Worm (Caenorhabditis elegans) whole organism, L2 larva: ENCODE results near the gene B0361.14.

ENCODE experiments used
- C34F6.9 ChIP-seq: fragments of 150-350 bp; optimal IDR thresholded peaks from 2 replicates; lab custom pipeline; 2014; ENCODE audit warnings: missing biosample characterization, missing genetic modification characterization
- Y55F3AM.14 ChIP-seq: fragments of 200-800 bp; sonication (Bioruptor generic); optimal IDR thresholded peaks from 2 replicates; lab custom pipeline; 2018; ENCODE audit warnings: mild to moderate bottlenecking, missing genetic modification characterization, missing compliant biosample characterization
- alr-1 ChIP-seq: fragments of 150-350 bp; optimal IDR thresholded peaks from 2 replicates; lab custom pipeline; 2014; ENCODE audit warnings: missing biosample characterization, missing genetic modification characterization
- aly-2 ChIP-seq: fragments of 150-350 bp; optimal IDR thresholded peaks from 2 replicates; lab custom pipeline; 2014; ENCODE audit warnings: missing biosample characterization, missing genetic modification characterization
- ama-1 ChIP-seq: fragments of 150-350 bp; optimal IDR thresholded peaks from 2 replicates; lab custom pipeline; 2018; ENCODE audit warnings: inconsistent platforms
- blmp-1 ChIP-seq: sonication (generic microtip); optimal IDR thresholded peaks from 2 replicates; lab custom pipeline; 2017; ENCODE audit warnings: missing genetic modification characterization, mild to moderate bottlenecking, missing compliant biosample characterization, antibody characterized with exemption, moderate library complexity; ENCODE audit not compliant: insufficient read depth
- ceh-16 ChIP-seq: fragments of 150-350 bp; optimal IDR thresholded peaks from 2 replicates; lab custom pipeline; 2014; ENCODE audit warnings: missing biosample characterization, missing genetic modification characterization
- ceh-82 ChIP-seq: fragments of 150-350 bp; optimal IDR thresholded peaks from 2 replicates; lab custom pipeline; 2014; ENCODE audit warnings: missing biosample characterization, missing genetic modification characterization
- dmd-4 ChIP-seq: sonication (generic microtip); optimal IDR thresholded peaks from 2 replicates; lab custom pipeline; 2017; ENCODE audit warnings: missing biosample characterization, missing genetic modification characterization
- egl-27 ChIP-seq: sonication (generic microtip); optimal IDR thresholded peaks from 3 replicates; lab custom pipeline; 2017; ENCODE audit warnings: missing biosample characterization, missing genetic modification reagents, missing genetic modification characterization
- elt-3 ChIP-seq: sonication (generic microtip); optimal IDR thresholded peaks from 2 replicates; lab custom pipeline; 2017; ENCODE audit warnings: missing biosample characterization, missing genetic modification characterization
- fos-1 ChIP-seq: fragments of 150-350 bp; optimal IDR thresholded peaks from 2 replicates; lab custom pipeline; 2014; ENCODE audit warnings: missing biosample characterization, missing genetic modification characterization
- gmeb-1 ChIP-seq: fragments of 150-350 bp; optimal IDR thresholded peaks from 2 replicates; lab custom pipeline; 2014; ENCODE audit warnings: missing biosample characterization, missing genetic modification characterization
- lin-39 ChIP-seq: fragments of 150-350 bp; optimal IDR thresholded peaks from 2 replicates; lab custom pipeline; 2014; ENCODE audit warnings: missing biosample characterization, missing genetic modification reagents, missing genetic modification characterization
- lsy-2 ChIP-seq, 2 experiments: fragments of 150-350 bp in 1 of 2; sonication (generic microtip) in 1 of 2; optimal IDR thresholded peaks; 2 replicates each; lab custom pipeline; 2014 to 2017; ENCODE audit warnings: missing biosample characterization in 2 of 2, missing genetic modification characterization in 2 of 2
- mbf-1 ChIP-seq: sonication (generic microtip); optimal IDR thresholded peaks from 2 replicates; lab custom pipeline; 2017; ENCODE audit warnings: missing biosample characterization, missing genetic modification characterization
- mdl-1 ChIP-seq, 2 experiments: fragments of 150-350 bp in 1 of 2; sonication (generic microtip) in 1 of 2; optimal IDR thresholded peaks; 2 replicates each; lab custom pipeline; 2017; ENCODE audit warnings: missing biosample characterization in 2 of 2, missing genetic modification characterization in 2 of 2
- nhr-11 ChIP-seq: fragments of 150-350 bp; optimal IDR thresholded peaks from 2 replicates; lab custom pipeline; 2014; ENCODE audit warnings: missing biosample characterization, missing genetic modification characterization
- nhr-129 ChIP-seq: fragments of 150-350 bp; optimal IDR thresholded peaks from 2 replicates; lab custom pipeline; 2014; ENCODE audit warnings: missing biosample characterization, missing genetic modification characterization
- nhr-21 ChIP-seq: fragments of 150-350 bp; optimal IDR thresholded peaks from 2 replicates; lab custom pipeline; 2014; ENCODE audit warnings: missing biosample characterization, missing genetic modification characterization
- nhr-23 ChIP-seq: fragments of 150-350 bp; optimal IDR thresholded peaks from 2 replicates; lab custom pipeline; 2014; ENCODE audit warnings: missing biosample characterization, missing genetic modification reagents, missing genetic modification characterization
- nhr-237 ChIP-seq: fragments of 150-350 bp; optimal IDR thresholded peaks from 2 replicates; lab custom pipeline; 2014; ENCODE audit warnings: missing biosample characterization, missing genetic modification characterization
- nhr-25 ChIP-seq: fragments of 150-350 bp; sonication (generic microtip); optimal IDR thresholded peaks from 3 replicates; lab custom pipeline; 2014; ENCODE audit warnings: missing biosample characterization, missing genetic modification characterization
- nhr-6 ChIP-seq: fragments of 150-350 bp; optimal IDR thresholded peaks from 2 replicates; lab custom pipeline; 2014; ENCODE audit warnings: missing biosample characterization, missing genetic modification characterization
- nhr-77 ChIP-seq: fragments of 150-350 bp; optimal IDR thresholded peaks from 2 replicates; lab custom pipeline; 2014; ENCODE audit warnings: missing biosample characterization, missing genetic modification characterization
- peb-1 ChIP-seq: fragments of 150-350 bp; optimal IDR thresholded peaks from 2 replicates; lab custom pipeline; 2014; ENCODE audit warnings: missing biosample characterization, missing genetic modification characterization
- skn-1 ChIP-seq: sonication (generic microtip); optimal IDR thresholded peaks from 2 replicates; lab custom pipeline; 2017; ENCODE audit warnings: missing biosample characterization, missing genetic modification characterization
- sma-9 ChIP-seq, 2 experiments: fragments of 150-350 bp in 1 of 2; sonication (generic microtip) in 1 of 2; optimal IDR thresholded peaks; 2 replicates each; lab custom pipeline; 2014 to 2016; ENCODE audit warnings: missing genetic modification characterization in 2 of 2, mild to moderate bottlenecking in 1 of 2, missing biosample characterization in 1 of 2, missing compliant biosample characterization in 1 of 2, missing genetic modification reagents in 1 of 2, moderate library complexity in 1 of 2
- unc-55 ChIP-seq: fragments of 150-350 bp; sonication (generic microtip); optimal IDR thresholded peaks from 3 replicates; lab custom pipeline; 2014; ENCODE audit warnings: missing biosample characterization, missing genetic modification reagents, missing genetic modification characterization
- unc-62 ChIP-seq: fragments of 150-350 bp; optimal IDR thresholded peaks from 2 replicates; lab custom pipeline; 2014; ENCODE audit warnings: missing biosample characterization, missing genetic modification reagents, missing genetic modification characterization
- ztf-1 ChIP-seq: fragments of 200-800 bp; sonication (Bioruptor generic); conservative IDR thresholded peaks from 2 replicates; pipeline ENCODE4 v1.3.6; 2022; ENCODE audit warnings: missing genetic modification characterization, missing compliant biosample characterization
- ztf-4 ChIP-seq: fragments of 150-350 bp; optimal IDR thresholded peaks from 2 replicates; lab custom pipeline; 2014; ENCODE audit warnings: missing biosample characterization, missing genetic modification characterization

Gene B0361.14

DNA sequence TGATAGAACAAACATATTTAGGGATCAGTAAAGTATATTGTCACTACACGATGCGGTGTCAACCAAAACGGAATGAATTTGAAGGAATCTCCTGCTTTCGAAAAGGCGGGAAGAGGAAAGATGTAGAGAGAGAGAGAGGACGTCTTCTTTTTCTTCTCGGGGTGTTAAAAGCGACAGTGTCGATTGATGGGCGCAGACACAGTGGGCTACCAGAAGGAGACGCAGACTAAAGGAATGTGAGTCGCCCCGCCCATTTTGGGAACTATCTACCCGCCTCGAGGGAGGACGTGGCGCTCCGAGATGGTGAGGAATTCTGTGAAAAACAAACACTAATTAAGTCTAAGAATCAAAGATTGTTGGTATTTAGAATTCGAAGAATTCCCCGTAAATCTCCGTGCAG is at the start of gene B0361.14, which contains the start of gene B0361.9:
TSS of gene B0361.14 (minus strand) at position 66 of the 400 bp plus-strand sequence.
TSS of gene B0361.9 (minus strand) at position 166 of the 400 bp plus-strand sequence.
- TF ChIP-seq mdl-1 (tag; optimal IDR thresholded peaks at IDR 0.05; lab: Kevin White, UChicago) (peak in 1 of 2 experiments; percentile 17), dmd-4 (tag; lab: Kevin White, UChicago) (no peak), sma-9 (GFP tag; optimal IDR thresholded peaks at IDR 0.05; lab: Kevin White, UChicago) (peak; percentile 37), sma-9 (tag; optimal IDR thresholded peaks at IDR 0.05; lab: Kevin White, UChicago) (no peak), blmp-1 (peak; percentile 45), ama-1 (lab: Kevin White, UChicago) (peak; percentile 41), nhr-25 (tag; lab: Kevin White, UChicago) (peak; percentile 55), gmeb-1 (tag; lab: Kevin White, UChicago) (no peak), fos-1 (tag; lab: Kevin White, UChicago) (peak; percentile 14), ceh-16 (tag; lab: Kevin White, UChicago) (peak; percentile 61)

DNA sequence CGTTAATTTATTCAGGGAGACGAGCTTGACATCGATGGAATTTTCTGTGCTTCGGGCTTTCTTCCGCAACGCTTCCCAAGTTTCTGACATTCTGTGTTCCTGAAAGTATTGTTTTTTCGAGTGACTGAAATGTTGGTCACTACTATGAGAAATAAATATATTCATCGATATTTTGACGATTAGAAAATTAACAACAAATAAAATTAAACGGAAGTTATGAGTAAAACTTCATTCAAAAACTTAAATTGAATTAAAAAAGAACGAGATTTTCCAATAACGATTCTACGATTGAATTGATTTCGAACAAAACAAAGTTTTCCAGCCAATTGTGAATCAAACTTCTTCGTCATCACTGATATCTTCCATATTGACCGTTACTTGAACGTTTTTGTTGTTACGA is 49.7 kb upstream of the B0361.14 start, which contains the start of gene gos-28:
TSS of gene gos-28 (minus strand) at position 101 of the 400 bp plus-strand sequence.
- TF ChIP-seq peb-1: no peak

DNA sequence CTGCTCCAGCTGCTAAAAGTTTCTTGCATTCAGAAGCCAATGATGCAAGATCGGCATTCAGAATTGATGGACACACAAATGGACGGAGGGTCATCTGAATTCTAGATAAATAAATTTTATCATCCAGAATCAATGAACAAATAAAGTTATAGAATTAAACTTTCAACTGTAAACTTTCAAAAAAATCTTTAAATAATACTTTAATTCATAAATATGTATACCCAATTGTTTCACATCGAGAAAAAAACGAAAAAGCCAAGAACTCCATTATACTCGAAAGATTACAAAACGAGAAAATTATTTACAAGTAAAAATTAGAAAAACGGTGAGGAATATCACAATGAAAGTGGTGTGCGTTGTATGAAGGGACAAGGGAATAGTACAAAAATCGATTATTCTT is 47.7 kb upstream of the B0361.14 start, which contains the start of gene F08F8.7:
TSS of gene F08F8.7 (minus strand) at position 101 of the 400 bp plus-strand sequence.
- TF ChIP-seq gmeb-1 (tag; lab: Kevin White, UChicago): no peak
- TF ChIP-seq, all 48 proteins: peak for 0

DNA sequence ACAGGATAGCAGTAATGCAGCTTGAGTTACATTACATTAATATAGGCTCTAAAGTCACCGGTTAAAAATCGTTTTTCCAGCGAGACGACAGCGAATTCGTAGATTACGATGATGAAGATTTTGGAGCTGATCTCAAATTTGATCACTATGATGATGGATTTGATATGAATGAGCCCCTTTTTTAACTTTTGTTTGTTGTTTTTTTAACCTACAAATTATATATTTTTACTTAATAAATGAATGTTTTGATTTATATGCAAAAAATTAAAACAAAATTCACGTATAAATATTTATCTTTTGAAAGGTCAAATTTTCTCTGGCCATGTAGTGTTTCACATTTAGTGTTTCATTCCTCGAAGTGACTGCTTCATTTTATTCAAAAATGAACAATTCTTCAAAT is 44.1 kb upstream of the B0361.14 start, which contains the start of gene F08F8.6:
TSS of gene F08F8.6 (plus strand) at position 301 of the 400 bp plus-strand sequence.
- TF ChIP-seq ztf-4 (tag; lab: Kevin White, UChicago) (no peak), dmd-4 (tag; lab: Kevin White, UChicago) (no peak), ztf-1 (GFP tag; lab: Robert Waterston, UW) (no peak), skn-1 (tag; lab: Kevin White, UChicago) (no peak), ceh-16 (tag; lab: Kevin White, UChicago) (no peak), nhr-23 (no peak), ceh-82 (tag; lab: Kevin White, UChicago) (no peak)

DNA sequence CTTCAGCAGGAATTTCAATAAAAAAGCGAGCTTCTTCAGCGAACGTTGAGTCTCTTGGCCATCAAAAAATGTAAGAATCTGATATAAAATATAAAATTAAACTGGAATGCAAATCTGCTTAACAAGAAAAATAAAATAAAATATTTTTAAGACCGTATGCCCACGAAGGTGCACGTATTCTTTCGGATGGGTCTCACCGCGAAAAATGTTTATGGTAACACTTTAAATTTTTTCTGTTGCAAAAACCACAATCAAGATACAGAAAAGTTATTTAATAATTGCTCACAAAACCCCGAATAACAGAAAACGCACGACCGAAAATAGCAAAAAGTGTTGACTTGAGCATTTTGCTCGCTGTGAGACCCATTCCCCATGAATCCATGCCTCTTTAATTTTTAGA is 39.8 kb upstream of the B0361.14 start:
- no peak for TF ChIP-seq nhr-11 (tag; lab: Kevin White, UChicago)
- no peak for TF ChIP-seq gmeb-1 (tag; lab: Kevin White, UChicago)
- TF ChIP-seq nhr-129: no peak
- TF ChIP-seq mbf-1 (tag; lab: Kevin White, UChicago): no peak
- TF ChIP-seq blmp-1: no peak
- TF ChIP-seq sma-9 (GFP tag; optimal IDR thresholded peaks at IDR 0.05; lab: Kevin White, UChicago): no peak
- TF ChIP-seq sma-9 (tag; optimal IDR thresholded peaks at IDR 0.05; lab: Kevin White, UChicago): no peak
- no peak for TF ChIP-seq skn-1 (tag; lab: Kevin White, UChicago)
- no peak for TF ChIP-seq nhr-77 (tag; lab: Kevin White, UChicago)
- TF ChIP-seq aly-2: no peak
- TF ChIP-seq peb-1: no peak
- no peak for TF ChIP-seq lin-39
- TF ChIP-seq C34F6.9 (tag; lab: Kevin White, UChicago): no peak
- TF ChIP-seq nhr-237 (tag; lab: Kevin White, UChicago): no peak
- no peak for TF ChIP-seq nhr-21 (tag; lab: Kevin White, UChicago)
- TF ChIP-seq elt-3: no peak

DNA sequence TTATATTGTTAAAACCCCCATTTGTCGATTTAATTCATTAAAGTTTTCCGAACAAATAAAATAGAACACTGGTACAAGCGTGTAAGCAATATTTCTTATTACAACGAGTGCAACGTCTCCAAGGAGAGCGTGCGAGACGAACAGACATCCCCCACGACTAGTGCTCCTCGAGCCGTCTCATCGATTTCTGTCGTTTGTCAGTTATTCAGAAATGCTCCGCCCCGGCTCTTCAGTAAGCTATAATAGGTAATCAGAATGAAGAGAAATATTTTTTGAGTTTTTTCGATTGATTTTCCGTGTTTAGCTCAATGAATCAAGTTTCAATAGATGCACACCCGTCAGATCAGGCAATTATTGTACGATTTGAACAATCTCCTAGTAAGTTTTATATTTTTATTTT is 39.4 kb upstream of the B0361.14 start, which contains the start of gene kap-1:
TSS of gene kap-1 (plus strand) at position 143 of the 400 bp plus-strand sequence.
- TF ChIP-seq nhr-77 (tag; lab: Kevin White, UChicago) (no peak), alr-1 (tag; lab: Kevin White, UChicago) (no peak), unc-62 (GFP tag; lab: Kevin White, UChicago) (no peak), C34F6.9 (tag; lab: Kevin White, UChicago) (peak; percentile 15), egl-27 (peak; percentile 6), nhr-6 (tag; lab: Kevin White, UChicago) (no peak), lsy-2 (tag; optimal IDR thresholded peaks at IDR 0.05; lab: Kevin White, UChicago) (peak in 1 of 2 experiments; percentile 48), Y55F3AM.14 (GFP tag; lab: Kevin White, UChicago) (no peak), ama-1 (lab: Kevin White, UChicago) (peak; percentile 1), unc-55 (no peak)
- TF ChIP-seq, all 48 proteins: peak for 4
